Fruit fly (Drosophila melanogaster) whole organism: Measurements from ENCODE around the gene CG13058.

ENCODE experiments used
- Dll ChIP-seq: fragments of >200 bp; optimal IDR thresholded peaks from 2 replicates; lab custom pipeline; 2017
- EcR ChIP-seq, 2 experiments: fragments of >200 bp; optimal IDR thresholded peaks; 2 replicates each; lab custom pipeline; 2017; ENCODE audit warnings: missing biosample characterization in 2 of 2, missing genetic modification characterization in 2 of 2, missing genetic modification reagents in 2 of 2
- pan ChIP-seq: fragments of >200 bp; optimal IDR thresholded peaks from 2 replicates; lab custom pipeline; 2017
- usp ChIP-seq: fragments of >200 bp; optimal IDR thresholded peaks from 2 replicates; lab custom pipeline; 2017; ENCODE audit warnings: missing biosample characterization, missing genetic modification characterization, mixed read lengths

- TF ChIP-seq usp (GFP tag; lab: Kevin White, UChicago) (no peak), EcR (GFP tag; optimal IDR thresholded peaks at IDR 0.05; lab: Kevin White, UChicago) (no peak), pan (lab: Kevin White, UChicago) (no peak), Dll (lab: Kevin White, UChicago) (no peak)
These were observed 18.7 kb upstream of the CG13058 start for dm6 chr3L:16309972-16310371.
